Fruit fly (Drosophila melanogaster): ENCODE results near the gene Gr8a.

DNA sequence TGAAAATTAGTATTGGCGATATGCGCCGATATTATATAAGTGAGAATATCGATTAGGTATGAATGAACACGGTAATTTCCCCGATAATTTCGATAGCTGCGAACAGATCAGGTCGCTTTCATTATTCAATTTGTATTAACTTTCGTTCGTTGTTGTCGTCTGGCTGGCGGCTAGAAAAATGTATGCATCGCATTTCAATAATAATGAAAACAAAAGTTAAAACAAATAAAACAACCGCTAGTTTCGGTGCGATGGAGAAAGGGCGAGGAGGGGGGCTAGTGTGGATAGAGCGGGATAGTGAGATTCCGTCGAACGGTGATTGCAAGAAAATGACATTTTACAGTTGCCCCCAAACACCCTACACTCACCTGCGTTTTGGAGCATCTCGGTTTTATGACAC is 2.5 kb upstream of the Gr8a start:
- TF ChIP-seq net (GFP tag; optimal IDR thresholded peaks at IDR 0.05) (no peak), Eip78C (GFP tag) (no peak), CG6792 (GFP tag; optimal IDR thresholded peaks at IDR 0.05) (no peak)
